Fruit fly (Drosophila melanogaster) whole organism, embryonic: ENCODE results near the gene CG45544.

Source experiments
- Aef1 ChIP-seq: fragments of 200-800 bp; sonication (Bioruptor generic); IDR thresholded peaks from 3 replicates; pipeline ENCODE4 v1.3.6; 2022; ENCODE audit warnings: missing biosample characterization, missing genetic modification characterization
- Antp ChIP-seq: fragments of 200-800 bp; sonication (Bioruptor generic); optimal IDR thresholded peaks from 3 replicates; lab custom pipeline; 2016; ENCODE audit warnings: missing biosample characterization, missing genetic modification characterization
- Bgb ChIP-seq: fragments of 200-800 bp; sonication (Bioruptor generic); IDR thresholded peaks from 2 replicates; pipeline ENCODE4 v1.3.6; 2022; ENCODE audit warnings: missing biosample characterization, missing genetic modification characterization; ENCODE audit not compliant: partially characterized antibody
- CG11456 ChIP-seq: fragments of 200-800 bp; sonication (Bioruptor generic); IDR thresholded peaks from 3 replicates; pipeline ENCODE4 v1.3.6; 2022; ENCODE audit warnings: missing biosample characterization, missing genetic modification characterization
- CG12219 ChIP-seq: fragments of 200-800 bp; sonication (Bioruptor generic); optimal IDR thresholded peaks from 3 replicates; lab custom pipeline; 2018; ENCODE audit warnings: missing biosample characterization, mild to moderate bottlenecking, missing genetic modification characterization
- CG12659 ChIP-seq: fragments of 200-800 bp; sonication (Bioruptor generic); optimal IDR thresholded peaks from 3 replicates; lab custom pipeline; 2017; ENCODE audit warnings: mild to moderate bottlenecking, missing biosample characterization, missing genetic modification reagents, missing genetic modification characterization
- CG14014 ChIP-seq: fragments of 200-800 bp; sonication (Bioruptor generic); IDR thresholded peaks from 2 replicates; pipeline ENCODE4 v1.3.6; 2022; ENCODE audit warnings: missing biosample characterization, missing genetic modification characterization
- CG14441 ChIP-seq: fragments of 200-800 bp; sonication (Bioruptor generic); IDR thresholded peaks from 2 replicates; pipeline ENCODE4 v1.3.6; 2022; ENCODE audit warnings: missing biosample characterization, missing genetic modification characterization
- CG14965 ChIP-seq: fragments of 200-800 bp; sonication (Bioruptor generic); optimal IDR thresholded peaks from 2 replicates; lab custom pipeline; 2016; ENCODE audit warnings: missing biosample characterization, missing genetic modification characterization, borderline replicate concordance
- CG1602 ChIP-seq: fragments of 200-800 bp; sonication (Bioruptor generic); optimal IDR thresholded peaks from 3 replicates; lab custom pipeline; 2016; ENCODE audit warnings: missing biosample characterization, missing genetic modification characterization
- CG1603 ChIP-seq: fragments of 200-800 bp; sonication (Bioruptor generic); optimal IDR thresholded peaks from 2 replicates; lab custom pipeline; 2019; ENCODE audit warnings: missing biosample characterization, mild to moderate bottlenecking, missing genetic modification characterization, moderate library complexity
- CG17568 ChIP-seq: fragments of 200-800 bp; sonication (Bioruptor generic); optimal IDR thresholded peaks from 2 replicates; lab custom pipeline; 2018; ENCODE audit warnings: missing biosample characterization, mild to moderate bottlenecking, missing genetic modification characterization, moderate library complexity
- CG17802 ChIP-seq: fragments of 200-800 bp; sonication (Bioruptor generic); optimal IDR thresholded peaks from 2 replicates; lab custom pipeline; 2018; ENCODE audit warnings: missing biosample characterization, mild to moderate bottlenecking, missing genetic modification characterization, moderate library complexity
- CG2712 ChIP-seq: fragments of 200-800 bp; optimal IDR thresholded peaks from 3 replicates; lab custom pipeline; 2019; ENCODE audit warnings: missing biosample characterization, mild to moderate bottlenecking, missing genetic modification characterization, moderate library complexity
- CG30020 ChIP-seq: fragments of 200-800 bp; optimal IDR thresholded peaks from 2 replicates; lab custom pipeline; 2019; ENCODE audit warnings: missing biosample characterization, mild to moderate bottlenecking, missing genetic modification characterization, moderate library complexity
- CG3407 ChIP-seq: fragments of 200-800 bp; sonication (Bioruptor generic); optimal IDR thresholded peaks from 2 replicates; lab custom pipeline; 2018; ENCODE audit warnings: missing biosample characterization, mild to moderate bottlenecking, missing genetic modification characterization
- CG7271 ChIP-seq: fragments of 200-800 bp; sonication (Bioruptor generic); optimal IDR thresholded peaks from 2 replicates; lab custom pipeline; 2018; ENCODE audit warnings: missing biosample characterization, mild to moderate bottlenecking, missing genetic modification characterization, moderate library complexity
- CG8765 ChIP-seq: fragments of 200-800 bp; sonication (Bioruptor generic); IDR thresholded peaks from 2 replicates; pipeline ENCODE4 v1.3.6; 2022; ENCODE audit warnings: missing biosample characterization, missing genetic modification characterization
- CoRest ChIP-seq: fragments of 200-800 bp; sonication (Bioruptor generic); optimal IDR thresholded peaks from 3 replicates; lab custom pipeline; 2018; ENCODE audit warnings: missing biosample characterization, mild to moderate bottlenecking, missing genetic modification characterization, moderate library complexity
- D19B ChIP-seq: fragments of 200-800 bp; sonication (Bioruptor generic); optimal IDR thresholded peaks from 2 replicates; lab custom pipeline; 2017; ENCODE audit warnings: missing biosample characterization, mild to moderate bottlenecking, missing genetic modification characterization
- ERR ChIP-seq: fragments of 200-800 bp; sonication (Bioruptor generic); optimal IDR thresholded peaks from 2 replicates; lab custom pipeline; 2016; ENCODE audit warnings: missing biosample characterization, missing genetic modification characterization
- Ets65A ChIP-seq: fragments of 200-800 bp; sonication (Bioruptor generic); peaks from one replicate; lab custom pipeline; 2016; ENCODE audit warnings: missing biosample characterization, missing genetic modification characterization
- H15 ChIP-seq: fragments of 200-800 bp; sonication (Bioruptor generic); IDR thresholded peaks from 3 replicates; pipeline ENCODE4 v1.3.6; 2022; ENCODE audit warnings: missing biosample characterization, missing genetic modification characterization
- Hr3 ChIP-seq: fragments of 200-800 bp; sonication (Bioruptor generic); optimal IDR thresholded peaks from 3 replicates; lab custom pipeline; 2016; ENCODE audit warnings: missing biosample characterization, missing genetic modification characterization
- Hr51 ChIP-seq, 2 experiments: fragments of 200-800 bp; sonication (Bioruptor generic); optimal IDR thresholded peaks; 2 replicates in 1 of 2; 3 replicates in 1 of 2; lab custom pipeline; 2016 to 2018; ENCODE audit warnings: missing biosample characterization in 2 of 2, missing genetic modification characterization in 2 of 2, mild to moderate bottlenecking in 1 of 2, moderate library complexity in 1 of 2
- Hr78 ChIP-seq, 2 experiments: fragments of 200-800 bp in 1 of 2; fragments of >200 bp in 1 of 2; sonication (Bioruptor generic) in 1 of 2; optimal IDR thresholded peaks; 2 replicates each; lab custom pipeline; 2017 to 2019; ENCODE audit warnings: missing biosample characterization in 2 of 2, missing genetic modification characterization in 2 of 2, mild to moderate bottlenecking in 1 of 2, moderate library complexity in 1 of 2
- Sox100B ChIP-seq: fragments of 200-800 bp; sonication (Bioruptor generic); optimal IDR thresholded peaks from 3 replicates; lab custom pipeline; 2018; ENCODE audit warnings: missing biosample characterization, mild to moderate bottlenecking, missing genetic modification characterization
- Sry-δ ChIP-seq: fragments of 200-800 bp; sonication (Bioruptor generic); optimal IDR thresholded peaks from 2 replicates; lab custom pipeline; 2016; ENCODE audit warnings: missing biosample characterization, missing genetic modification characterization
- amos ChIP-seq: fragments of 200-800 bp; sonication (Bioruptor generic); IDR thresholded peaks from 2 replicates; pipeline ENCODE4 v1.3.6; 2022; ENCODE audit warnings: missing biosample characterization, missing genetic modification characterization; ENCODE audit not compliant: partially characterized antibody
- ap ChIP-seq: fragments of 200-800 bp; sonication (Bioruptor generic); IDR thresholded peaks from 2 replicates; pipeline ENCODE4 v1.3.6; 2022; ENCODE audit warnings: missing biosample characterization, missing genetic modification characterization
- crp ChIP-seq, 2 experiments: fragments of 200-800 bp; sonication (Bioruptor generic); optimal IDR thresholded peaks; 2 replicates in 1 of 2; 3 replicates in 1 of 2; lab custom pipeline; 2017; ENCODE audit warnings: missing biosample characterization in 2 of 2, missing genetic modification characterization in 2 of 2, mild to moderate bottlenecking in 1 of 2, moderate library complexity in 1 of 2
- da ChIP-seq: fragments of 200-800 bp; sonication (Bioruptor generic); optimal IDR thresholded peaks from 2 replicates; lab custom pipeline; 2016; ENCODE audit warnings: missing biosample characterization, missing genetic modification characterization
- danr ChIP-seq: fragments of 200-800 bp; sonication (Bioruptor generic); IDR thresholded peaks from 2 replicates; pipeline ENCODE4 v1.3.6; 2022; ENCODE audit warnings: missing biosample characterization, missing genetic modification characterization
- dati ChIP-seq: fragments of 200-800 bp; sonication (Bioruptor generic); IDR thresholded peaks from 2 replicates; pipeline ENCODE4 v1.3.6; 2022; ENCODE audit warnings: missing biosample characterization, missing genetic modification characterization
- gcm2 ChIP-seq: fragments of 200-800 bp; sonication (Bioruptor generic); optimal IDR thresholded peaks from 2 replicates; lab custom pipeline; 2016; ENCODE audit warnings: missing biosample characterization, missing genetic modification characterization
- h ChIP-seq: fragments of >200 bp; optimal IDR thresholded peaks from 2 replicates; lab custom pipeline; 2017
- hkb ChIP-seq, 2 experiments: fragments of 200-800 bp in 1 of 2; fragments of >200 bp in 1 of 2; sonication (Bioruptor generic) in 1 of 2; IDR thresholded peaks in 1 of 2; optimal IDR thresholded peaks in 1 of 2; 2 replicates each; pipeline versions ENCODE4 v1.3.6 to Lab custom; 2017 to 2022; ENCODE audit warnings: missing biosample characterization in 1 of 2, missing genetic modification characterization in 1 of 2
- nau ChIP-seq: fragments of 200-800 bp; sonication (Bioruptor generic); optimal IDR thresholded peaks from 3 replicates; lab custom pipeline; 2017; ENCODE audit warnings: missing biosample characterization, mild to moderate bottlenecking, missing genetic modification characterization, missing genetic modification reagents
- nerfin-2 ChIP-seq: fragments of 200-800 bp; sonication (Bioruptor generic); IDR thresholded peaks from 2 replicates; pipeline ENCODE4 v1.3.6; 2022; ENCODE audit warnings: missing biosample characterization, missing genetic modification characterization; ENCODE audit not compliant: partially characterized antibody
- prd ChIP-seq, 3 experiments: fragments of >200 bp in 2 of 3; fragments of 200-800 bp in 1 of 3; sonication (Bioruptor generic) in 1 of 3; optimal IDR thresholded peaks in 2 of 3; IDR thresholded peaks in 1 of 3; 2 replicates in 2 of 3; 3 replicates in 1 of 3; pipeline versions ENCODE4 v1.3.6 to Lab custom; 2017 to 2022; ENCODE audit warnings: missing biosample characterization in 1 of 3, missing genetic modification characterization in 1 of 3
- sima ChIP-seq: fragments of 200-800 bp; sonication (Bioruptor generic); optimal IDR thresholded peaks from 2 replicates; lab custom pipeline; 2016; ENCODE audit warnings: missing biosample characterization, missing genetic modification characterization
- slbo ChIP-seq: fragments of 200-800 bp; sonication (Bioruptor generic); IDR thresholded peaks from 2 replicates; pipeline ENCODE4 v1.3.6; 2022; ENCODE audit warnings: missing biosample characterization, missing genetic modification characterization
- sqz ChIP-seq: fragments of 200-800 bp; sonication (Bioruptor generic); optimal IDR thresholded peaks from 3 replicates; lab custom pipeline; 2018; ENCODE audit warnings: missing biosample characterization, mild to moderate bottlenecking, missing genetic modification characterization
- tna ChIP-seq: fragments of 200-800 bp; sonication (Bioruptor generic); IDR thresholded peaks from 2 replicates; pipeline ENCODE4 v1.3.6; 2022; ENCODE audit warnings: missing biosample characterization, missing genetic modification characterization; ENCODE audit not compliant: partially characterized antibody
- usp ChIP-seq: fragments of >200 bp; optimal IDR thresholded peaks from 2 replicates; lab custom pipeline; 2017; ENCODE audit warnings: missing biosample characterization, missing genetic modification characterization
- vfl ChIP-seq: fragments of 200-800 bp; sonication (Bioruptor generic); optimal IDR thresholded peaks from 2 replicates; lab custom pipeline; 2016; ENCODE audit warnings: missing biosample characterization, missing genetic modification characterization
- wor ChIP-seq: fragments of 200-800 bp; sonication (Bioruptor generic); IDR thresholded peaks from 2 replicates; pipeline ENCODE4 v1.3.6; 2022; ENCODE audit warnings: missing biosample characterization, missing genetic modification characterization
- zen2 ChIP-seq: fragments of 200-800 bp; sonication (Bioruptor generic); IDR thresholded peaks from 3 replicates; pipeline ENCODE4 v1.3.6; 2022; ENCODE audit warnings: missing biosample characterization, missing genetic modification characterization; ENCODE audit not compliant: partially characterized antibody
- zfh2 ChIP-seq: fragments of 200-800 bp; sonication (Bioruptor generic); optimal IDR thresholded peaks from 2 replicates; lab custom pipeline; 2016; ENCODE audit warnings: missing biosample characterization, missing genetic modification characterization

CG45544 gene

DNA sequence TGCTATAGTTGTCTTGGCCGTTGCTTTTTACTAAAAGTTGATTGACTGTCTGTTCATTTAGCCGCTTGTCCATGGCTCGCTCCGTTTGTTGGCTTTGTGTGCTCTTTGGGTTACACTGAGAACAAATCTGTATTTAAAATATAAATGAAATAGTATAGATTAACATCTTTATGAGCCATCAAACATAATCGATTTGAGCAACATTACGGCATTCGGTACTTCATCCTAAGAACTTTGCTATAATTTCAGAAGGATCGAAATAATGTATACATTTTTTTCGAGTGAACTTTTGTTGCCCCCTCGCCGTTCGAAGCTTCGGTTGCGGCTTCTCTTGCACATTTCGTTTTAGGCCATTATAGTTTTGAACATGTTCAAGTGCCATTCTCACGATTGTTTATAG, 48.3 kb upstream of the CG45544 start (continued):
- peak; percentile 82 for TF ChIP-seq CG2712
- TF ChIP-seq CG1602 (GFP tag; lab: Kevin White, UChicago) = peak; percentile 40
- peak; percentile 53 for TF ChIP-seq nau (GFP tag; lab: Kevin White, UChicago)
- TF ChIP-seq danr = peak; percentile 37; the same call in 1 of the 2 replicates
- peak; percentile 13 for TF ChIP-seq CG7271 (tag; lab: Kevin White, UChicago)
- peak; percentile 35; the same call in 2 of the 3 replicates for TF ChIP-seq Aef1 (GFP tag; lab: Robert Waterston, UW)
- no peak for TF ChIP-seq hkb (optimal IDR thresholded peaks at IDR 0.05; lab: Kevin White, UChicago)
- peak; percentile 80 for TF ChIP-seq hkb (GFP tag; IDR thresholded peaks at IDR 0.05; lab: Robert Waterston, UW)
- TF ChIP-seq ERR = no peak
- peak; percentile 60 for TF ChIP-seq H15 (GFP tag; lab: Robert Waterston, UW)
- no peak for TF ChIP-seq amos
- TF ChIP-seq sqz (GFP tag; lab: Kevin White, UChicago) = peak; percentile 52
- TF ChIP-seq zfh2 = peak; percentile 0
- TF ChIP-seq prd (optimal IDR thresholded peaks at IDR 0.05; lab: Kevin White, UChicago) = no peak
- TF ChIP-seq prd (GFP tag; IDR thresholded peaks at IDR 0.05; lab: Robert Waterston, UW) = peak; percentile 57; the same call in 2 of the 3 replicates
- TF ChIP-seq CoRest (tag; lab: Kevin White, UChicago) = peak; percentile 73
- TF ChIP-seq gcm2 (GFP tag; lab: Kevin White, UChicago) = no peak
- TF ChIP-seq CG17802 (tag; lab: Kevin White, UChicago) = peak; percentile 43
- TF ChIP-seq zen2 = no peak
- peak in 1 of 2 experiments; percentile 84 for TF ChIP-seq Hr51 (GFP tag; optimal IDR thresholded peaks at IDR 0.05; lab: Kevin White, UChicago)
- peak; percentile 82 for TF ChIP-seq CG1603 (tag; lab: Kevin White, UChicago)
- peak; percentile 68 for TF ChIP-seq CG12659 (GFP tag; lab: Kevin White, UChicago)
- 0 out of 2 replicates have a peak, but pooled peaks have one; percentile 30 for TF ChIP-seq CG8765 (GFP tag; lab: Robert Waterston, UW)
- TF ChIP-seq ap (GFP tag; lab: Robert Waterston, UW) = peak; percentile 53
- peak; percentile 15 for TF ChIP-seq CG30020 (tag; lab: Kevin White, UChicago)
- TF ChIP-seq Sry-δ (GFP tag; lab: Kevin White, UChicago) = no peak
- TF ChIP-seq h (lab: Kevin White, UChicago) = no peak
- TF ChIP-seq CG17568 (GFP tag; lab: Kevin White, UChicago) = peak; percentile 53
- TF ChIP-seq wor (GFP tag; lab: Robert Waterston, UW) = 0 out of 2 replicates have a peak, but pooled peaks have one; percentile 21
- no peak for TF ChIP-seq dati (GFP tag; lab: Robert Waterston, UW)
- peak; percentile 60 for TF ChIP-seq CG3407 (GFP tag; lab: Kevin White, UChicago)
- no peak for TF ChIP-seq nerfin-2 (GFP tag; lab: Robert Waterston, UW)
- peak in 1 of 2 experiments; percentile 36 for TF ChIP-seq Hr78 (GFP tag; optimal IDR thresholded peaks at IDR 0.05; lab: Kevin White, UChicago)
- peak; percentile 79 for TF ChIP-seq CG14441 (GFP tag; lab: Robert Waterston, UW)
- no peak for TF ChIP-seq tna (GFP tag; lab: Robert Waterston, UW)
- TF ChIP-seq vfl = no peak
- no peak for TF ChIP-seq CG14965 (GFP tag; lab: Kevin White, UChicago)
- TF ChIP-seq CG14014 (GFP tag; lab: Robert Waterston, UW) = peak; percentile 52; the same call in 1 of the 2 replicates
- TF ChIP-seq Antp (GFP tag; lab: Kevin White, UChicago) = no peak
- peak; percentile 67 for TF ChIP-seq Hr3 (GFP tag; lab: Kevin White, UChicago)
- no peak for TF ChIP-seq Bgb (GFP tag; lab: Robert Waterston, UW)
- TF ChIP-seq Sox100B (GFP tag; lab: Kevin White, UChicago) = peak; percentile 59
- TF ChIP-seq crp (GFP tag; optimal IDR thresholded peaks at IDR 0.05; lab: Kevin White, UChicago) = no peak
- TF ChIP-seq da (GFP tag; lab: Kevin White, UChicago) = no peak
- TF ChIP-seq Ets65A (GFP tag; lab: Kevin White, UChicago) = peak; percentile 81
- TF ChIP-seq slbo = peak; percentile 34
- no peak for TF ChIP-seq D19B (GFP tag; lab: Kevin White, UChicago)
- no peak for TF ChIP-seq sima (GFP tag; lab: Kevin White, UChicago)
- TF ChIP-seq usp (GFP tag; lab: Kevin White, UChicago) = no peak
- TF ChIP-seq CG11456 = peak; percentile 60; the same call in 1 of the 3 replicates
- TF ChIP-seq CG12219 (GFP tag; lab: Kevin White, UChicago) = peak; percentile 76
